5 worm cellular contexts compared by ENCODE assay signal in the genomic region with DNA sequence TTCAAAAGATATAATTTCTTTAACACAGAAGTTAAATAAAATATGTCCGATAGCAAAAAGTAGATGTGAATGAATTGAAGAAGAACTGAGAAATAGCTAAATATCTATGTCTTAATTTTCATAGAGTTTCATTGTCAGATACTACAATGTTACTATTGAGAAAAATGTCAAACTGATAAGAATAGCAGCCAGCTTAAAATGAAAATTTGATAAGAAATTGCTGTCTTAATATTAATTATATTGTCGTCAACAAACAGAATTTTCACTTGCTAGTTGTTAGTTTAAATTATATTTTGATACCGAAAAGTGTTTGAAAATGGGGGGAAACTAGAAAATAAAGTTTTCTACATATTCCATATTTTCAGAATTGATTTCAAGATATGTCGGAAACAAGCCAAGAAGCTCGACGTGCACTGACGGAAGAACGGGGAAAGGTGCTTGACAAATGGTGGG.
TF ChIP-seq lines count a peak whose summit lies in the region.

A gene (minus strand): TSS at position 179 of the 453 bp plus-strand sequence.
A gene (plus strand): TSS at position 360 of the 453 bp plus-strand sequence.
A gene (plus strand): TSS at position 403 of the 453 bp plus-strand sequence.

TF ChIP-seq in whole organism, L1 larva, 84 proteins besides CTCF, POLR2A, EP300 and RAD21:
- no peak for TF ChIP-seq efl-1 (optimal IDR thresholded peaks at IDR 0.05; lab: Kevin White, UChicago)
- TF ChIP-seq efl-1 (GFP tag; optimal IDR thresholded peaks at IDR 0.05 in 1 of 2; lab: Kevin White, UChicago) = no peak
- no peak for TF ChIP-seq ceh-90 (tag; optimal IDR thresholded peaks at IDR 0.05; lab: Kevin White, UChicago)
- no peak for TF ChIP-seq lin-14 (GFP tag; optimal IDR thresholded peaks at IDR 0.05; lab: Kevin White, UChicago)
- no peak for TF ChIP-seq vab-15 (tag; optimal IDR thresholded peaks at IDR 0.05; lab: Kevin White, UChicago)
- TF ChIP-seq zag-1 (tag; optimal IDR thresholded peaks at IDR 0.05; lab: Kevin White, UChicago) = no peak
- TF ChIP-seq unc-130 (tag; optimal IDR thresholded peaks at IDR 0.05; lab: Kevin White, UChicago) = no peak
- TF ChIP-seq sptf-1 (tag; optimal IDR thresholded peaks at IDR 0.05; lab: Kevin White, UChicago) = no peak
- TF ChIP-seq elt-2 (tag; optimal IDR thresholded peaks at IDR 0.05; lab: Kevin White, UChicago) = peak; percentile 21

TF ChIP-seq in whole organism, L2 larva, 48 proteins besides CTCF, POLR2A, EP300 and RAD21:
- TF ChIP-seq crh-2 (tag; optimal IDR thresholded peaks at IDR 0.05; lab: Kevin White, UChicago) (no peak), mbf-1 (tag; optimal IDR thresholded peaks at IDR 0.05; lab: Kevin White, UChicago) (no peak), ZK546.5 (tag; optimal IDR thresholded peaks at IDR 0.05; lab: Kevin White, UChicago) (no peak), fos-1 (tag; optimal IDR thresholded peaks at IDR 0.05; lab: Kevin White, UChicago) (peak; percentile 49)
TF ChIP-seq in whole organism, L2 larva: peak in this region for 1.

TF ChIP-seq in whole organism, L3 larva, 47 proteins besides CTCF, POLR2A, EP300 and RAD21:
- TF ChIP-seq pqm-1 (tag; optimal IDR thresholded peaks at IDR 0.05; lab: Kevin White, UChicago) (peak; percentile 7), elt-2 (tag; optimal IDR thresholded peaks at IDR 0.05; lab: Kevin White, UChicago) (peak; percentile 64), pha-4 (tag; optimal IDR thresholded peaks at IDR 0.05; lab: Kevin White, UChicago) (peak; percentile 50), lin-15B (tag; optimal IDR thresholded peaks at IDR 0.05; lab: Kevin White, UChicago) (no peak)

TF ChIP-seq in whole organism, L4 larva, 104 proteins besides CTCF, POLR2A, EP300 and RAD21:
- no peak for TF ChIP-seq mxl-3 (GFP tag; optimal IDR thresholded peaks at IDR 0.05; lab: Kevin White, UChicago)
- no peak for TF ChIP-seq nhr-76 (tag; optimal IDR thresholded peaks at IDR 0.05; lab: Kevin White, UChicago)
- no peak for TF ChIP-seq gei-8 (GFP tag; optimal IDR thresholded peaks at IDR 0.05; lab: Kevin White, UChicago)
- TF ChIP-seq ceh-28 (tag; optimal IDR thresholded peaks at IDR 0.05; lab: Kevin White, UChicago) = no peak
- no peak for TF ChIP-seq set-16 (GFP tag; IDR thresholded peaks at IDR 0.05; lab: Robert Waterston, UW)
- TF ChIP-seq lin-29 (GFP tag; IDR thresholded peaks at IDR 0.05; lab: Robert Waterston, UW) = no peak
- TF ChIP-seq lin-39 (tag; optimal IDR thresholded peaks at IDR 0.05; lab: Kevin White, UChicago) = no peak
- no peak for TF ChIP-seq tag-97 (GFP tag; IDR thresholded peaks at IDR 0.05; lab: Robert Waterston, UW)
- no peak for TF ChIP-seq T20F7.1 (GFP tag; optimal IDR thresholded peaks at IDR 0.05; lab: Kevin White, UChicago)
- TF ChIP-seq F37D6.2 (tag; optimal IDR thresholded peaks at IDR 0.05; lab: Kevin White, UChicago) = no peak
- peak; percentile 73 for TF ChIP-seq pqm-1 (tag; optimal IDR thresholded peaks at IDR 0.05; lab: Kevin White, UChicago)
- TF ChIP-seq lin-1 (GFP tag; IDR thresholded peaks at IDR 0.05; lab: Robert Waterston, UW) = no peak
- TF ChIP-seq F44E2.7 (GFP tag; IDR thresholded peaks at IDR 0.05; lab: Robert Waterston, UW) = no peak
- TF ChIP-seq ama-1 (optimal IDR thresholded peaks at IDR 0.05; lab: Kevin White, UChicago) = no peak
- no peak for TF ChIP-seq nhr-10 (tag; optimal IDR thresholded peaks at IDR 0.05; lab: Kevin White, UChicago)
- no peak for TF ChIP-seq vab-7 (GFP tag; IDR thresholded peaks at IDR 0.05; lab: Robert Waterston, UW)
- TF ChIP-seq skn-1 (tag; optimal IDR thresholded peaks at IDR 0.05; lab: Kevin White, UChicago) = no peak
- no peak for TF ChIP-seq Y75B8A.6 (GFP tag; IDR thresholded peaks at IDR 0.05; lab: Robert Waterston, UW)
- no peak for TF ChIP-seq ceh-62 (tag; optimal IDR thresholded peaks at IDR 0.05; lab: Kevin White, UChicago)
- TF ChIP-seq ZK337.2 (GFP tag; IDR thresholded peaks at IDR 0.05; lab: Robert Waterston, UW) = no peak
- TF ChIP-seq hlh-30 (tag; optimal IDR thresholded peaks at IDR 0.05; lab: Kevin White, UChicago; ENCODE audit: insufficient read depth) = no peak
- no peak for TF ChIP-seq daf-19 (GFP tag; conservative IDR thresholded peaks at IDR 0.05; lab: Robert Waterston, UW)
- TF ChIP-seq daf-8 (GFP tag; IDR thresholded peaks at IDR 0.05; lab: Robert Waterston, UW) = no peak
- TF ChIP-seq daf-16 (GFP tag; optimal IDR thresholded peaks at IDR 0.05; lab: Kevin White, UChicago) = no peak
- TF ChIP-seq daf-16 (tag; optimal IDR thresholded peaks at IDR 0.05; lab: Kevin White, UChicago) = peak; percentile 60
- TF ChIP-seq snpc-1.2 (GFP tag; IDR thresholded peaks at IDR 0.05; lab: Robert Waterston, UW) = no peak
- TF ChIP-seq dve-1 (tag; optimal IDR thresholded peaks at IDR 0.05; lab: Kevin White, UChicago; ENCODE audit: insufficient read depth) = peak; percentile 20
- TF ChIP-seq dmd-9 (GFP tag; IDR thresholded peaks at IDR 0.05; lab: Robert Waterston, UW) = no peak
- peak; percentile 27 for TF ChIP-seq nhr-77 (tag; optimal IDR thresholded peaks at IDR 0.05; lab: Kevin White, UChicago)
- no peak for TF ChIP-seq lin-15B (tag; optimal IDR thresholded peaks at IDR 0.05; lab: Kevin White, UChicago)
- no peak for TF ChIP-seq zag-1 (tag; optimal IDR thresholded peaks at IDR 0.05; lab: Kevin White, UChicago)
- no peak for TF ChIP-seq nhr-25 (tag; optimal IDR thresholded peaks at IDR 0.05; lab: Kevin White, UChicago; ENCODE audit: borderline replicate concordance, insufficient read depth)
- peak; percentile 64 for TF ChIP-seq nhr-28 (tag; optimal IDR thresholded peaks at IDR 0.05; lab: Kevin White, UChicago)
- no peak for TF ChIP-seq ztf-7 (tag; optimal IDR thresholded peaks at IDR 0.05; lab: Kevin White, UChicago)

TF ChIP-seq in whole organism, young adult, 124 proteins besides CTCF, POLR2A, EP300 and RAD21:
- TF ChIP-seq nhr-80 (tag; optimal IDR thresholded peaks at IDR 0.05; lab: Kevin White, UChicago) = peak; percentile 64
- no peak for TF ChIP-seq aptf-3 (GFP tag; IDR thresholded peaks at IDR 0.05; lab: Robert Waterston, UW)
